Worm (Caenorhabditis elegans) whole organism, L4 larva: ENCODE measurements around the gene C54D10.13.

Experiments
- R02D3.7 ChIP-seq: fragments of 150-350 bp; sonication (generic microtip); optimal IDR thresholded peaks from 3 replicates; lab custom pipeline; 2014; ENCODE audit warnings: missing biosample characterization, missing genetic modification characterization
- egl-27 ChIP-seq: sonication (generic microtip); optimal IDR thresholded peaks from 3 replicates; lab custom pipeline; 2017; ENCODE audit warnings: missing biosample characterization, missing genetic modification reagents, missing genetic modification characterization
- jun-1 ChIP-seq: fragments of 150-350 bp; optimal IDR thresholded peaks from 2 replicates; lab custom pipeline; 2014; ENCODE audit warnings: missing biosample characterization, missing genetic modification reagents, missing genetic modification characterization
- lin-38 ChIP-seq: fragments of 200-800 bp; sonication (Bioruptor generic); IDR thresholded peaks from 2 replicates; pipeline ENCODE4 v1.3.6; 2022; ENCODE audit warnings: missing genetic modification reagents, missing genetic modification characterization, missing compliant biosample characterization
- nhr-237 ChIP-seq: sonication (generic microtip); optimal IDR thresholded peaks from 2 replicates; lab custom pipeline; 2017; ENCODE audit warnings: missing biosample characterization, missing genetic modification characterization
- pqm-1 ChIP-seq: sonication (generic microtip); optimal IDR thresholded peaks from 2 replicates; lab custom pipeline; 2017; ENCODE audit warnings: missing biosample characterization, missing genetic modification characterization
- snpc-4 ChIP-seq: fragments of 150-350 bp; optimal IDR thresholded peaks from 2 replicates; lab custom pipeline; 2014; ENCODE audit warnings: missing biosample characterization, missing genetic modification characterization
- unc-39 ChIP-seq: sonication (generic microtip); optimal IDR thresholded peaks from 2 replicates; lab custom pipeline; 2017; ENCODE audit warnings: missing biosample characterization, missing genetic modification characterization

DNA sequence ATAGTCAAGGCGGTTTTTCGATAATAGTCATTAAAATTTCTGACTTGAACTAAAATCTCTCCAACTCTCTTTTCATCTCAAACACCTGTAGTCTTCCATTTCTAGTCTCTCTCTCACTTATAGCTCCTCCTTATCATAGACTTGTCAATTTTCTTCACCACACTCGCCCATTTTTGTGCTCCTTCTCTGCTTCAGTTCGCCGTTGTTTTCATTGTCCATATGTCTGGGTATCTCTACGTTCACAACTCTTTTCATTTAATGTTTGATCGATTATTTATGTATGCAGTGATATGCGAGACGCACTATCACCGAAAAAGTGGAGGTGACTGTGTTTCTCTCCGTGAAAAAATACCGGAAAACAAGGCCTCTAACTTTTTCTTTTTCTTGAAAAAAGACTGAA is 35.7 kb upstream of the C54D10.13 start:
- TF ChIP-seq R02D3.7 (no peak), jun-1 (tag; lab: Kevin White, UChicago) (no peak), unc-39 (no peak), nhr-237 (tag; lab: Kevin White, UChicago) (no peak), lin-38 (no peak), egl-27 (tag; lab: Kevin White, UChicago) (no peak), pqm-1 (tag; lab: Kevin White, UChicago) (peak; percentile 96), snpc-4 (no peak)
